Worm (Caenorhabditis elegans) whole organism, L4 larva: Measurements from ENCODE around the gene prx-10.

ENCODE experiments used
- F37D6.2 ChIP-seq: sonication (generic microtip); optimal IDR thresholded peaks from 2 replicates; lab custom pipeline; 2016; ENCODE audit warnings: mild to moderate bottlenecking, missing genetic modification characterization, missing compliant biosample characterization
- T20F7.1 ChIP-seq: fragments of 200-800 bp; sonication (Bioruptor generic); optimal IDR thresholded peaks from 2 replicates; lab custom pipeline; 2018; ENCODE audit warnings: mild to moderate bottlenecking, missing genetic modification characterization, missing compliant biosample characterization
- Y5F2A.4 ChIP-seq: fragments of 200-800 bp; sonication (Bioruptor generic); optimal IDR thresholded peaks from 2 replicates; lab custom pipeline; 2018; ENCODE audit warnings: mild to moderate bottlenecking, missing genetic modification characterization, missing compliant biosample characterization
- aly-2 ChIP-seq: sonication (generic microtip); optimal IDR thresholded peaks from 2 replicates; lab custom pipeline; 2018; ENCODE audit warnings: missing biosample characterization, missing genetic modification characterization
- ceh-32 ChIP-seq: sonication (generic microtip); optimal IDR thresholded peaks from 2 replicates; lab custom pipeline; 2016; ENCODE audit warnings: mild to moderate bottlenecking, missing genetic modification characterization, missing compliant biosample characterization; ENCODE audit not compliant: poor library complexity
- ceh-44 ChIP-seq: fragments of 200-800 bp; sonication (Bioruptor generic); IDR thresholded peaks from 2 replicates; pipeline ENCODE4 v1.3.6; 2022; ENCODE audit warnings: missing genetic modification reagents, missing genetic modification characterization, missing compliant biosample characterization
- ctbp-1 ChIP-seq: fragments of 200-800 bp; sonication (Bioruptor generic); IDR thresholded peaks from 2 replicates; pipeline ENCODE4 v1.3.6; 2022; ENCODE audit warnings: missing genetic modification reagents, missing genetic modification characterization, missing compliant biosample characterization
- daf-8 ChIP-seq: fragments of 200-800 bp; sonication (Bioruptor generic); IDR thresholded peaks from 2 replicates; pipeline ENCODE4 v1.3.6; 2022; ENCODE audit warnings: missing genetic modification characterization, missing compliant biosample characterization
- dpl-1 ChIP-seq: fragments of 150-350 bp; optimal IDR thresholded peaks from 2 replicates; lab custom pipeline; 2014; ENCODE audit warnings: missing biosample characterization, missing genetic modification reagents, missing genetic modification characterization
- duxl-1 ChIP-seq: sonication (generic microtip); optimal IDR thresholded peaks from 2 replicates; lab custom pipeline; 2016; ENCODE audit warnings: mild to moderate bottlenecking, missing genetic modification characterization, moderate library complexity, missing compliant biosample characterization; ENCODE audit not compliant: poor library complexity
- egl-43 ChIP-seq: fragments of 200-800 bp; sonication (Bioruptor generic); IDR thresholded peaks from 2 replicates; pipeline ENCODE4 v1.3.6; 2022; ENCODE audit warnings: missing genetic modification reagents, missing genetic modification characterization, missing compliant biosample characterization
- fkh-10 ChIP-seq: fragments of 150-350 bp; optimal IDR thresholded peaks from 2 replicates; lab custom pipeline; 2014; ENCODE audit warnings: missing biosample characterization, missing genetic modification reagents, missing genetic modification characterization
- hlh-30 ChIP-seq: sonication (generic microtip); optimal IDR thresholded peaks from 2 replicates; lab custom pipeline; 2017; ENCODE audit warnings: antibody characterized with exemption, mild to moderate bottlenecking, missing genetic modification characterization, missing compliant biosample characterization; ENCODE audit not compliant: insufficient read depth
- lim-7 ChIP-seq: fragments of 200-800 bp; sonication (Bioruptor generic); IDR thresholded peaks from 2 replicates; pipeline ENCODE4 v1.3.6; 2022; ENCODE audit warnings: missing genetic modification characterization, missing compliant biosample characterization
- lsy-2 ChIP-seq, 2 experiments: fragments of 150-350 bp in 1 of 2; sonication (generic microtip) in 1 of 2; optimal IDR thresholded peaks; 2 replicates each; lab custom pipeline; 2014 to 2017; ENCODE audit warnings: missing biosample characterization in 2 of 2, missing genetic modification characterization in 2 of 2
- madf-5 ChIP-seq, 2 experiments: fragments of 200-800 bp; sonication (Bioruptor generic); IDR thresholded peaks; 2 replicates each; pipeline ENCODE4 v1.3.6; 2022; ENCODE audit warnings: missing compliant biosample characterization in 2 of 2, missing genetic modification characterization in 2 of 2
- mdt-29 ChIP-seq: fragments of 200-800 bp; sonication (Bioruptor generic); IDR thresholded peaks from 2 replicates; pipeline ENCODE4 v1.3.6; 2022; ENCODE audit warnings: missing genetic modification reagents, missing genetic modification characterization, missing compliant biosample characterization
- mxl-3 ChIP-seq: fragments of 200-800 bp; sonication (Bioruptor generic); optimal IDR thresholded peaks from 2 replicates; lab custom pipeline; 2018; ENCODE audit warnings: mild to moderate bottlenecking, missing genetic modification characterization, missing compliant biosample characterization
- nhr-41 ChIP-seq: fragments of 200-800 bp; sonication (Bioruptor generic); IDR thresholded peaks from 2 replicates; pipeline ENCODE4 v1.3.6; 2022; ENCODE audit warnings: missing genetic modification reagents, missing genetic modification characterization, missing compliant biosample characterization
- php-3 ChIP-seq: fragments of 200-800 bp; sonication (Bioruptor generic); IDR thresholded peaks from 2 replicates; pipeline ENCODE4 v1.3.6; 2022; ENCODE audit warnings: missing genetic modification reagents, missing genetic modification characterization, missing compliant biosample characterization
- set-16 ChIP-seq: fragments of 200-800 bp; sonication (Bioruptor generic); IDR thresholded peaks from 2 replicates; pipeline ENCODE4 v1.3.6; 2022; ENCODE audit warnings: missing genetic modification reagents, missing genetic modification characterization, missing compliant biosample characterization
- skn-1 ChIP-seq: fragments of 150-350 bp; optimal IDR thresholded peaks from 2 replicates; lab custom pipeline; 2014; ENCODE audit warnings: missing biosample characterization, missing genetic modification characterization
- snpc-4 ChIP-seq: fragments of 150-350 bp; optimal IDR thresholded peaks from 2 replicates; lab custom pipeline; 2014; ENCODE audit warnings: missing biosample characterization, missing genetic modification characterization
- spr-3 ChIP-seq: fragments of 200-800 bp; sonication (Bioruptor generic); optimal IDR thresholded peaks from 2 replicates; lab custom pipeline; 2018; ENCODE audit warnings: mild to moderate bottlenecking, missing genetic modification characterization, missing compliant biosample characterization
- tra-1 ChIP-seq: fragments of 200-800 bp; sonication (Bioruptor generic); IDR thresholded peaks from 2 replicates; pipeline ENCODE4 v1.3.6; 2022; ENCODE audit warnings: missing genetic modification reagents, missing genetic modification characterization, missing compliant biosample characterization

Gene prx-10

ce11 chrIII:5285484-5285883, 49.3 kb downstream of the prx-10 start:
- TF ChIP-seq Y5F2A.4 (GFP tag; lab: Kevin White, UChicago) (no peak), tra-1 (no peak), lim-7 (GFP tag; lab: Robert Waterston, UW) (no peak), egl-43 (GFP tag; lab: Robert Waterston, UW) (0 out of 2 replicates have a peak, but pooled peaks have one; percentile 26), daf-8 (no peak), set-16 (GFP tag; lab: Robert Waterston, UW) (peak; percentile 75), php-3 (GFP tag; lab: Robert Waterston, UW) (no peak)

ce11 chrIII:5286205-5286604, 50.0 kb downstream of the prx-10 start, which contains the start of gene ZC395.11:
Gene ZC395.11 (minus strand): TSS chrIII:5286305.
- TF ChIP-seq spr-3 (no peak), snpc-4 (no peak), lsy-2 (tag; optimal IDR thresholded peaks at IDR 0.05; lab: Kevin White, UChicago) (no peak), Y5F2A.4 (GFP tag; lab: Kevin White, UChicago) (no peak), set-16 (GFP tag; lab: Robert Waterston, UW) (no peak), F37D6.2 (tag; lab: Kevin White, UChicago) (no peak), hlh-30 (tag; lab: Kevin White, UChicago) (no peak), ceh-32 (no peak), mxl-3 (GFP tag; lab: Kevin White, UChicago) (no peak), fkh-10 (no peak), nhr-41 (no peak), T20F7.1 (GFP tag; lab: Kevin White, UChicago) (no peak), duxl-1 (tag; lab: Kevin White, UChicago) (no peak), dpl-1 (GFP tag; lab: Kevin White, UChicago) (no peak), ctbp-1 (GFP tag; lab: Robert Waterston, UW) (no peak), ceh-44 (GFP tag; lab: Robert Waterston, UW) (no peak), mdt-29 (no peak), skn-1 (tag; lab: Kevin White, UChicago) (no peak)

- TF ChIP-seq madf-5 (GFP tag; IDR thresholded peaks at IDR 0.05; lab: Robert Waterston, UW), result no peak
- TF ChIP-seq aly-2 (tag; lab: Kevin White, UChicago), result no peak
- peak; percentile 31 for TF ChIP-seq fkh-10
These were observed 51.7 kb downstream of the prx-10 start, which contains the start of gene T15B12.1 for ce11 chrIII:5287877-5288276. Gene T15B12.1 (plus strand): TSS chrIII:5288177.
